Fruit fly (Drosophila melanogaster) whole organism, embryonic: Measurements from ENCODE around the gene ClC-c.

Experiments used
- ATbp ChIP-seq: fragments of 200-800 bp; sonication (Bioruptor generic); optimal IDR thresholded peaks from 2 replicates; lab custom pipeline; 2017; ENCODE audit warnings: missing biosample characterization, mild to moderate bottlenecking, missing genetic modification characterization, missing genetic modification reagents
- Abd-B ChIP-seq: fragments of 200-800 bp; sonication (Bioruptor generic); optimal IDR thresholded peaks from 2 replicates; lab custom pipeline; 2018; ENCODE audit warnings: missing biosample characterization, mild to moderate bottlenecking, missing genetic modification characterization, moderate library complexity
- BtbVII ChIP-seq: fragments of 200-800 bp; sonication (Bioruptor generic); optimal IDR thresholded peaks from 3 replicates; lab custom pipeline; 2017; ENCODE audit warnings: missing biosample characterization, mild to moderate bottlenecking, missing genetic modification characterization
- CG10209 ChIP-seq: fragments of 200-800 bp; sonication (Bioruptor generic); optimal IDR thresholded peaks from 3 replicates; lab custom pipeline; 2017; ENCODE audit warnings: missing biosample characterization, mild to moderate bottlenecking, missing genetic modification characterization, missing genetic modification reagents
- CG10959 ChIP-seq: fragments of 200-800 bp; sonication (Bioruptor generic); IDR thresholded peaks from 2 replicates; pipeline ENCODE4 v1.3.6; 2022; ENCODE audit warnings: missing biosample characterization, missing genetic modification characterization
- CG11695 ChIP-seq: fragments of 200-800 bp; sonication (Bioruptor generic); IDR thresholded peaks from 3 replicates; pipeline ENCODE4 v1.3.6; 2022; ENCODE audit warnings: missing biosample characterization, missing genetic modification characterization
- CG12299 ChIP-seq: fragments of 200-800 bp; sonication (Bioruptor generic); optimal IDR thresholded peaks from 2 replicates; lab custom pipeline; 2018; ENCODE audit warnings: missing biosample characterization, mild to moderate bottlenecking, missing genetic modification characterization
- CG12744 ChIP-seq: fragments of 200-800 bp; sonication (Bioruptor generic); optimal IDR thresholded peaks from 2 replicates; lab custom pipeline; 2016; ENCODE audit warnings: missing biosample characterization, missing genetic modification characterization
- CG12769 ChIP-seq: fragments of 200-800 bp; sonication (Bioruptor generic); optimal IDR thresholded peaks from 2 replicates; lab custom pipeline; 2019; ENCODE audit warnings: missing biosample characterization, mild to moderate bottlenecking, missing genetic modification characterization, moderate library complexity
- CG13894 ChIP-seq: fragments of 200-800 bp; sonication (Bioruptor generic); optimal IDR thresholded peaks from 3 replicates; lab custom pipeline; 2018; ENCODE audit warnings: missing biosample characterization, mild to moderate bottlenecking, missing genetic modification characterization, moderate library complexity
- CG14667 ChIP-seq: fragments of 200-800 bp; sonication (Bioruptor generic); IDR thresholded peaks from 2 replicates; pipeline ENCODE4 v1.3.6; 2022; ENCODE audit warnings: missing biosample characterization, missing genetic modification characterization
- CG17328 ChIP-seq: fragments of 200-800 bp; sonication (Bioruptor generic); IDR thresholded peaks from 2 replicates; pipeline ENCODE4 v1.3.6; 2022; ENCODE audit warnings: missing biosample characterization, missing genetic modification characterization
- CG17912 ChIP-seq: fragments of 200-800 bp; sonication (Bioruptor generic); optimal IDR thresholded peaks from 2 replicates; lab custom pipeline; 2018; ENCODE audit warnings: missing biosample characterization, mild to moderate bottlenecking, missing genetic modification characterization
- CG3726 ChIP-seq: fragments of 200-800 bp; sonication (Bioruptor generic); IDR thresholded peaks from 3 replicates; pipeline ENCODE4, ENCODE4 v1.3.6; 2022; ENCODE audit warnings: missing biosample characterization, missing genetic modification characterization
- CG42726 ChIP-seq: fragments of 200-800 bp; sonication (Bioruptor generic); IDR thresholded peaks from 2 replicates; pipeline ENCODE4 v1.3.6; 2022; ENCODE audit warnings: missing biosample characterization, missing genetic modification characterization; ENCODE audit not compliant: partially characterized antibody
- CG4360 ChIP-seq: fragments of 200-800 bp; sonication (Bioruptor generic); IDR thresholded peaks from 2 replicates; pipeline ENCODE4 v1.3.6; 2022; ENCODE audit warnings: missing biosample characterization, missing genetic modification characterization
- CG4424 ChIP-seq: fragments of 200-800 bp; sonication (Bioruptor generic); optimal IDR thresholded peaks from 3 replicates; lab custom pipeline; 2016; ENCODE audit warnings: missing biosample characterization, missing genetic modification characterization
- CG6689 ChIP-seq: fragments of 200-800 bp; sonication (Bioruptor generic); IDR thresholded peaks from 2 replicates; pipeline ENCODE4 v1.3.6; 2022; ENCODE audit warnings: missing biosample characterization, missing genetic modification characterization
- CG9817 ChIP-seq: fragments of 200-800 bp; sonication (Bioruptor generic); optimal IDR thresholded peaks from 2 replicates; lab custom pipeline; 2018; ENCODE audit warnings: missing biosample characterization, mild to moderate bottlenecking, missing genetic modification characterization, moderate library complexity
- CHES-1-like ChIP-seq: fragments of 200-800 bp; sonication (Bioruptor generic); optimal IDR thresholded peaks from 2 replicates; lab custom pipeline; 2016; ENCODE audit warnings: missing biosample characterization, missing genetic modification characterization
- D19A ChIP-seq: fragments of 200-800 bp; optimal IDR thresholded peaks from 3 replicates; lab custom pipeline; 2019; ENCODE audit warnings: missing biosample characterization, mild to moderate bottlenecking, missing genetic modification characterization, moderate library complexity
- E2f1 ChIP-seq: fragments of 200-800 bp; sonication (Bioruptor generic); IDR thresholded peaks from 2 replicates; pipeline ENCODE4 v1.3.6; 2022; ENCODE audit warnings: missing biosample characterization, missing genetic modification characterization
- Fer2 ChIP-seq: fragments of 200-800 bp; sonication (Bioruptor generic); optimal IDR thresholded peaks from 2 replicates; lab custom pipeline; 2018; ENCODE audit warnings: missing biosample characterization, mild to moderate bottlenecking, missing genetic modification characterization, moderate library complexity
- Gsc ChIP-seq: fragments of 200-800 bp; sonication (Bioruptor generic); IDR thresholded peaks from 2 replicates; pipeline ENCODE4 v1.3.6; 2022; ENCODE audit warnings: missing biosample characterization, missing genetic modification characterization
- Gug ChIP-seq: fragments of 200-800 bp; sonication (Bioruptor generic); IDR thresholded peaks from 4 replicates; pipeline ENCODE4 v1.3.6; 2022; ENCODE audit warnings: missing biosample characterization, missing genetic modification characterization
- Med ChIP-seq: fragments of 200-800 bp; sonication (Bioruptor generic); peaks from one replicate; lab custom pipeline; 2016; ENCODE audit warnings: missing biosample characterization, missing genetic modification characterization, mild to moderate bottlenecking, inconsistent platforms, moderate library complexity
- Pdp1 ChIP-seq, 2 experiments: fragments of 200-800 bp; sonication (Bioruptor generic); optimal IDR thresholded peaks; 3 replicates each; lab custom pipeline; 2016; ENCODE audit warnings: missing biosample characterization in 2 of 2, missing genetic modification characterization in 2 of 2, mild to moderate bottlenecking in 1 of 2, moderate library complexity in 1 of 2
- Six4 ChIP-seq: fragments of 200-800 bp; sonication (Bioruptor generic); optimal IDR thresholded peaks from 2 replicates; lab custom pipeline; 2016; ENCODE audit warnings: missing biosample characterization, missing genetic modification characterization
- Sry-δ ChIP-seq: fragments of 200-800 bp; sonication (Bioruptor generic); optimal IDR thresholded peaks from 2 replicates; lab custom pipeline; 2016; ENCODE audit warnings: missing biosample characterization, missing genetic modification characterization
- TFAM ChIP-seq: fragments of 200-800 bp; sonication (Bioruptor generic); optimal IDR thresholded peaks from 2 replicates; lab custom pipeline; 2017; ENCODE audit warnings: missing biosample characterization, missing genetic modification characterization, inconsistent platforms
- amos ChIP-seq: fragments of 200-800 bp; sonication (Bioruptor generic); IDR thresholded peaks from 2 replicates; pipeline ENCODE4 v1.3.6; 2022; ENCODE audit warnings: missing biosample characterization, missing genetic modification characterization; ENCODE audit not compliant: partially characterized antibody
- bbx ChIP-seq: fragments of 200-800 bp; sonication (Bioruptor generic); IDR thresholded peaks from 2 replicates; pipeline ENCODE4 v1.3.6; 2022; ENCODE audit warnings: missing biosample characterization, missing genetic modification characterization; ENCODE audit not compliant: partially characterized antibody
- cg ChIP-seq: fragments of 200-800 bp; sonication (Bioruptor generic); optimal IDR thresholded peaks from 3 replicates; lab custom pipeline; 2019; ENCODE audit warnings: missing biosample characterization, mild to moderate bottlenecking, missing genetic modification characterization, moderate library complexity
- chm ChIP-seq: fragments of 200-800 bp; sonication (Bioruptor generic); IDR thresholded peaks from 2 replicates; pipeline ENCODE4 v1.3.6; 2022; ENCODE audit warnings: missing biosample characterization, missing genetic modification characterization
- gce ChIP-seq: fragments of 200-800 bp; sonication (Bioruptor generic); IDR thresholded peaks from 3 replicates; pipeline ENCODE4 v1.3.6; 2022; ENCODE audit warnings: missing biosample characterization, missing genetic modification characterization
- gfzf ChIP-seq: fragments of 200-800 bp; sonication (Bioruptor generic); optimal IDR thresholded peaks from 2 replicates; lab custom pipeline; 2016; ENCODE audit warnings: missing biosample characterization, mild to moderate bottlenecking, missing genetic modification characterization, moderate library complexity
- gt ChIP-seq: fragments of 200-800 bp; sonication (Bioruptor generic); IDR thresholded peaks from 2 replicates; pipeline ENCODE4 v1.3.6; 2022; ENCODE audit warnings: missing biosample characterization, missing genetic modification characterization
- hkb ChIP-seq, 2 experiments: fragments of 200-800 bp in 1 of 2; fragments of >200 bp in 1 of 2; sonication (Bioruptor generic) in 1 of 2; IDR thresholded peaks in 1 of 2; optimal IDR thresholded peaks in 1 of 2; 2 replicates each; pipeline versions ENCODE4 v1.3.6 to Lab custom; 2017 to 2022; ENCODE audit warnings: missing biosample characterization in 1 of 2, missing genetic modification characterization in 1 of 2
- nom ChIP-seq: fragments of 200-800 bp; sonication (Bioruptor generic); optimal IDR thresholded peaks from 2 replicates; lab custom pipeline; 2017; ENCODE audit warnings: missing biosample characterization, missing genetic modification characterization, mild to moderate bottlenecking, moderate library complexity, missing genetic modification reagents
- pum ChIP-seq: fragments of 200-800 bp; sonication (Bioruptor generic); optimal IDR thresholded peaks from 2 replicates; lab custom pipeline; 2016; ENCODE audit warnings: missing biosample characterization, missing genetic modification characterization
- sens ChIP-seq: fragments of 200-800 bp; sonication (Bioruptor generic); peaks from one replicate; lab custom pipeline; 2016; ENCODE audit warnings: missing biosample characterization, missing genetic modification characterization
- sima ChIP-seq: fragments of 200-800 bp; sonication (Bioruptor generic); optimal IDR thresholded peaks from 2 replicates; lab custom pipeline; 2016; ENCODE audit warnings: missing biosample characterization, missing genetic modification characterization
- stwl ChIP-seq: fragments of 200-800 bp; sonication (Bioruptor generic); optimal IDR thresholded peaks from 3 replicates; lab custom pipeline; 2018; ENCODE audit warnings: missing biosample characterization, mild to moderate bottlenecking, missing genetic modification characterization, moderate library complexity
- tx ChIP-seq: fragments of 200-800 bp; sonication (Bioruptor generic); optimal IDR thresholded peaks from 2 replicates; lab custom pipeline; 2016; ENCODE audit warnings: missing biosample characterization, missing genetic modification characterization
- usp ChIP-seq: fragments of >200 bp; optimal IDR thresholded peaks from 2 replicates; lab custom pipeline; 2017; ENCODE audit warnings: missing biosample characterization, missing genetic modification characterization

ClC-c gene

dm6 chr3L:16143685-16144539, 53.7 kb downstream of the ClC-c start, which contains the start of gene CG32152 (continued):
- TF ChIP-seq CG9817 (tag; lab: Kevin White, UChicago) (no peak), gt (GFP tag; lab: Robert Waterston, UW) (no peak), usp (GFP tag; lab: Kevin White, UChicago) (no peak), CG6689 (GFP tag; lab: Robert Waterston, UW) (peak; percentile 97), Sry-δ (GFP tag; lab: Kevin White, UChicago) (no peak), CG12744 (GFP tag; lab: Kevin White, UChicago) (no peak), bbx (GFP tag; lab: Robert Waterston, UW) (no peak), D19A (tag; lab: Kevin White, UChicago) (no peak), CG12299 (no peak), BtbVII (GFP tag; lab: Kevin White, UChicago) (no peak), TFAM (GFP tag; lab: Kevin White, UChicago) (no peak), sens (GFP tag; lab: Kevin White, UChicago) (peak; percentile 67), Gsc (GFP tag; lab: Robert Waterston, UW) (no peak), gfzf (GFP tag; lab: Kevin White, UChicago) (peak; percentile 43), hkb (optimal IDR thresholded peaks at IDR 0.05; lab: Kevin White, UChicago) (no peak), hkb (GFP tag; IDR thresholded peaks at IDR 0.05; lab: Robert Waterston, UW) (no peak), pum (GFP tag; lab: Kevin White, UChicago) (no peak), CG42726 (GFP tag; lab: Robert Waterston, UW) (no peak), CG11695 (no peak), Fer2 (tag; lab: Kevin White, UChicago) (no peak), CG17328 (GFP tag; lab: Robert Waterston, UW) (no peak), CG10209 (GFP tag; lab: Kevin White, UChicago) (no peak), E2f1 (GFP tag; lab: Robert Waterston, UW) (no peak), CHES-1-like (GFP tag; lab: Kevin White, UChicago) (no peak), Gug (GFP tag; lab: Robert Waterston, UW) (no peak), Six4 (GFP tag; lab: Kevin White, UChicago) (no peak), stwl (tag; lab: Kevin White, UChicago) (peak; percentile 70), chm (GFP tag; lab: Robert Waterston, UW) (no peak), tx (GFP tag; lab: Kevin White, UChicago) (no peak), CG14667 (GFP tag; lab: Robert Waterston, UW) (no peak), ATbp (GFP tag; lab: Kevin White, UChicago) (no peak), nom (no peak), CG4424 (GFP tag; lab: Kevin White, UChicago) (peak; percentile 14), CG17912 (GFP tag; lab: Kevin White, UChicago) (no peak)

- TF ChIP-seq sima (GFP tag; lab: Kevin White, UChicago) (no peak), Med (GFP tag; lab: Kevin White, UChicago) (peak; percentile 72), cg (GFP tag; lab: Kevin White, UChicago) (peak; percentile 47), Pdp1 (GFP tag; optimal IDR thresholded peaks at IDR 0.05; lab: Kevin White, UChicago) (peak in 1 of 2 experiments; percentile 74), Abd-B (GFP tag; lab: Kevin White, UChicago) (no peak), CG12769 (peak; percentile 45), CG13894 (tag; lab: Kevin White, UChicago) (peak; percentile 19), gce (GFP tag; lab: Robert Waterston, UW) (no peak), amos (GFP tag; lab: Robert Waterston, UW) (no peak), CG3726 (GFP tag; lab: Robert Waterston, UW) (0 out of 3 replicates have a peak, but pooled peaks have one; percentile 52), CG4360 (GFP tag; lab: Robert Waterston, UW) (peak; percentile 23; the same call in 1 of the 2 replicates), CG10959 (0 out of 2 replicates have a peak, but pooled peaks have one; percentile 33)
Measured at dm6 chr3L:16145282-16145681, 55.0 kb downstream of the ClC-c start.
